Worm (Caenorhabditis elegans): ENCODE data around the gene srx-14.

DNA sequence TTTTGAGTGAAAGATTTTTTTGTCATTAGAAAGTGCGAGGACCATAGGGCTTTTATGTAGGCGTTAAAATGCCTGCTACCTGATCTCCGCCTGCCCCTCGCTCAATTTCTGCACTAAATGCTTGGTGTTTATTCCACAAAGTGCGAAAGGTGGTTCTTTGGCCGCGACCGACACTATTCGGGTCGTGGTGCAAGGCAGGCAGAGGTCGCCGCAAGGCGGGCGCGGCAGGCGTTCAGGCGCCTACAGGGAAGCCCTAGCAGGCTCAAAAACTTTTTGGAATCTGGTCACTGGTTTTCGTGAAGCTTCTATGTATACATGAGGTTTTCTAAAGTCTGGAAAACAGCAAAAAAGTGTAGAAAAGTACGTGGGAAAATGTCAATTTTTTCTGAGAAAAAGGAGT, 7.3 kb upstream of the srx-14 start:
- no peak for TF ChIP-seq hlh-30 (tag; optimal IDR thresholded peaks at IDR 0.05; ENCODE audit: insufficient read depth)
- TF ChIP-seq odd-2 (tag; optimal IDR thresholded peaks at IDR 0.05), result no peak
- TF ChIP-seq elt-2 (tag; optimal IDR thresholded peaks at IDR 0.05), result no peak
- TF ChIP-seq F13H6.1 (tag; optimal IDR thresholded peaks at IDR 0.05), result no peak
- no peak for TF ChIP-seq K09A11.1 (tag; optimal IDR thresholded peaks at IDR 0.05; ENCODE audit: insufficient read depth)
- no peak for TF ChIP-seq pax-1 (tag; optimal IDR thresholded peaks at IDR 0.05)
- no peak for TF ChIP-seq ceh-18 (tag; optimal IDR thresholded peaks at IDR 0.05)
- no peak for TF ChIP-seq ceh-9 (tag; optimal IDR thresholded peaks at IDR 0.05)
- no peak for TF ChIP-seq ceh-6 (GFP tag; optimal IDR thresholded peaks at IDR 0.05)
- TF ChIP-seq tbx-2 (tag; optimal IDR thresholded peaks at IDR 0.05), result no peak
- TF ChIP-seq unc-86 (tag; optimal IDR thresholded peaks at IDR 0.05), result no peak
- no peak for TF ChIP-seq Y22D7AL.16 (tag; optimal IDR thresholded peaks at IDR 0.05)

Measured in whole organism, late embryonic.